Fruit fly (Drosophila melanogaster): ENCODE data around the gene CG13946.

CG13946 gene

DNA sequence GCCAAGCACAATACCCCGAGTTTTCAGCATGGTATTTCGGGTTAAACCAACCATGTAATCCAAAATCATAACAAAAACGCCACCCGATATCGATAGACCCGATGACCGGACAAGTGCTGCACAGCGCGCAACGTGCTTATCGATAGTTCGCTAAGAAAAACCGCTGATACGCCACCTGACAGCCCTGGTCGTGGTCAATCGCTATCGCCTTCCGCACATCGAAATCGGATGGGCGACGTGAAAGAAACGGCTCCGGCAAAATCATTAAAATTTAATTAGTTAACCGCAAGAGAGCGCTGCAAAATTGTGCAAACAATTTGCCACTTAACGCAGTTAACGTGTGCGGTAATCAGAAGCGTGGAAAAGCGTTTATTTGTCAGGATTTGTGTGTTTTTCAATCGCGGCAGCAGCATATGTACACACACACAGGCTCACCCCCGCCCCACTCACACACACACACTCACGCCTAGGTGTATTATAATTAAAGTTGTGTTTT, 49.5 kb downstream of the CG13946 start, which contains the start of the genes CG3862 and dock (continued):
- peak; percentile 75 for TF ChIP-seq slbo (GFP tag; IDR thresholded peaks at IDR 0.05)
- no peak for TF ChIP-seq Oli (tag; optimal IDR thresholded peaks at IDR 0.05)
- peak; percentile 50 for TF ChIP-seq B-H2 (GFP tag; optimal IDR thresholded peaks at IDR 0.05)
- peak; percentile 49; the same call in 1 of the 2 replicates for TF ChIP-seq ranshi (GFP tag; IDR thresholded peaks at IDR 0.05)
- no peak for TF ChIP-seq Lim3 (GFP tag; IDR thresholded peaks at IDR 0.05)
- TF ChIP-seq Spps (tag; optimal IDR thresholded peaks at IDR 0.05), result peak; percentile 15
- TF ChIP-seq HmgZ (tag; optimal IDR thresholded peaks at IDR 0.05), result peak; percentile 92
- TF ChIP-seq Atf6 (GFP tag; IDR thresholded peaks at IDR 0.05), result 0 out of 2 replicates have a peak, but pooled peaks have one; percentile 25
- TF ChIP-seq peb (GFP tag; IDR thresholded peaks at IDR 0.05), result no peak
- TF ChIP-seq ftz-f1 (GFP tag; optimal IDR thresholded peaks at IDR 0.05), result peak; percentile 74
- peak; percentile 79; the same call in 1 of the 2 replicates for TF ChIP-seq NFAT (GFP tag; IDR thresholded peaks at IDR 0.05)
- peak; percentile 81 for TF ChIP-seq lab (GFP tag; optimal IDR thresholded peaks at IDR 0.05)
- TF ChIP-seq emc (GFP tag; optimal IDR thresholded peaks at IDR 0.05), result peak; percentile 33
- no peak for TF ChIP-seq Optix (GFP tag; IDR thresholded peaks at IDR 0.05)
- no peak for TF ChIP-seq schlank (tag; optimal IDR thresholded peaks at IDR 0.05)
- TF ChIP-seq Taf1 (GFP tag; IDR thresholded peaks at IDR 0.05), result no peak
- peak; percentile 8 to 27 for TF ChIP-seq Hr51 (GFP tag; optimal IDR thresholded peaks at IDR 0.05)
- peak; percentile 40 for TF ChIP-seq CG4854 (GFP tag; optimal IDR thresholded peaks at IDR 0.05)
- TF ChIP-seq Lpt (GFP tag; optimal IDR thresholded peaks at IDR 0.05), result no peak
- TF ChIP-seq Vsx1 (GFP tag; optimal IDR thresholded peaks at IDR 0.05), result no peak
- TF ChIP-seq CG11398 (GFP tag; optimal IDR thresholded peaks at IDR 0.05), result peak; percentile 51
- TF ChIP-seq ac (GFP tag; optimal IDR thresholded peaks at IDR 0.05), result no peak
- TF ChIP-seq CG9876 (GFP tag; optimal IDR thresholded peaks at IDR 0.05), result peak; percentile 57
- no peak for TF ChIP-seq CG16863 (GFP tag; optimal IDR thresholded peaks at IDR 0.05)
- TF ChIP-seq CrebB (tag; optimal IDR thresholded peaks at IDR 0.05), result no peak
- TF ChIP-seq ttk (GFP tag; IDR thresholded peaks at IDR 0.05), result no peak
- TF ChIP-seq Xrp1 (GFP tag; IDR thresholded peaks at IDR 0.05), result peak; percentile 45; the same call in 1 of the 2 replicates
- TF ChIP-seq al (GFP tag; IDR thresholded peaks at IDR 0.05), result 0 out of 2 replicates have a peak, but pooled peaks have one; percentile 33
- TF ChIP-seq ara (GFP tag; IDR thresholded peaks at IDR 0.05), result peak; percentile 37; the same call in 1 of the 2 replicates
- no peak for TF ChIP-seq Trl (optimal IDR thresholded peaks at IDR 0.05)
- TF ChIP-seq Trl (GFP tag; optimal IDR thresholded peaks at IDR 0.05), result peak; percentile 59
- TF ChIP-seq CG18619 (GFP tag; optimal IDR thresholded peaks at IDR 0.05), result peak; percentile 42
- peak; percentile 64 for TF ChIP-seq chm (GFP tag; IDR thresholded peaks at IDR 0.05)
- no peak for TF ChIP-seq CG10462 (GFP tag; optimal IDR thresholded peaks at IDR 0.05)
- peak; percentile 19 for TF ChIP-seq shn (GFP tag; optimal IDR thresholded peaks at IDR 0.05)
- TF ChIP-seq pfk (GFP tag; optimal IDR thresholded peaks at IDR 0.05), result peak; percentile 12
- no peak for TF ChIP-seq CG12219 (GFP tag; optimal IDR thresholded peaks at IDR 0.05)
- TF ChIP-seq phol (tag; optimal IDR thresholded peaks at IDR 0.05), result peak; percentile 42
- no peak for TF ChIP-seq gce (GFP tag; IDR thresholded peaks at IDR 0.05)
- TF ChIP-seq CG32532 (GFP tag; IDR thresholded peaks at IDR 0.05), result peak; percentile 58
- peak; percentile 69 for TF ChIP-seq p53 (GFP tag; optimal IDR thresholded peaks at IDR 0.05)
- no peak for TF ChIP-seq Hand (GFP tag; optimal IDR thresholded peaks at IDR 0.05)
- no peak for TF ChIP-seq CG9215 (GFP tag; IDR thresholded peaks at IDR 0.05)
- peak; percentile 53 for TF ChIP-seq CG10147 (GFP tag; optimal IDR thresholded peaks at IDR 0.05)
- TF ChIP-seq CG3838 (GFP tag; optimal IDR thresholded peaks at IDR 0.05), result no peak
- TF ChIP-seq CG1647 (GFP tag; optimal IDR thresholded peaks at IDR 0.05), result no peak
- peak; percentile 69 for TF ChIP-seq maf-S (GFP tag; optimal IDR thresholded peaks at IDR 0.05)
- TF ChIP-seq tio (GFP tag; optimal IDR thresholded peaks at IDR 0.05), result no peak
- TF ChIP-seq sens-2 (GFP tag; IDR thresholded peaks at IDR 0.05), result no peak
- TF ChIP-seq zf30C (GFP tag; optimal IDR thresholded peaks at IDR 0.05), result no peak
- TF ChIP-seq fd64A (GFP tag; optimal IDR thresholded peaks at IDR 0.05), result no peak
- TF ChIP-seq CG8924 (tag; optimal IDR thresholded peaks at IDR 0.05), result peak; percentile 64

All from whole organism, embryonic.